Fruit fly (Drosophila melanogaster): ENCODE measurements around the gene CG32756.

CG32756 gene

dm6 chrX:5965517-5966397, 20.3 kb downstream of the CG32756 start, which contains the start of gene Grip:
Grip (plus strand) TSS chrX:5966279.
- TF ChIP-seq H2.0 (GFP tag; IDR thresholded peaks at IDR 0.05) = 0 out of 2 replicates have a peak, but pooled peaks have one; percentile 13
- TF ChIP-seq CG12942 (GFP tag; optimal IDR thresholded peaks at IDR 0.05) = peak; percentile 30
- TF ChIP-seq dan (GFP tag; IDR thresholded peaks at IDR 0.05) = no peak
- TF ChIP-seq Dbx (GFP tag; IDR thresholded peaks at IDR 0.05) = no peak
- peak; percentile 60 for TF ChIP-seq CG9727 (GFP tag; optimal IDR thresholded peaks at IDR 0.05)
- TF ChIP-seq Adf1 (GFP tag; IDR thresholded peaks at IDR 0.05) = 0 out of 2 replicates have a peak, but pooled peaks have one; percentile 8
- no peak for TF ChIP-seq exex (tag; optimal IDR thresholded peaks at IDR 0.05)
- TF ChIP-seq Gsc (GFP tag; IDR thresholded peaks at IDR 0.05) = no peak
- no peak for TF ChIP-seq Dip3 (GFP tag; optimal IDR thresholded peaks at IDR 0.05)
- 0 out of 4 replicates have a peak, but pooled peaks have one; percentile 11 for TF ChIP-seq chinmo (GFP tag; IDR thresholded peaks at IDR 0.05; ENCODE audit: partially characterized antibody)
- no peak for TF ChIP-seq CG4404 (GFP tag; IDR thresholded peaks at IDR 0.05)
- no peak for TF ChIP-seq odd (GFP tag; optimal IDR thresholded peaks at IDR 0.05)
- peak; percentile 73 for TF ChIP-seq kay (GFP tag; optimal IDR thresholded peaks at IDR 0.05)
- TF ChIP-seq unc-4 (GFP tag; IDR thresholded peaks at IDR 0.05; ENCODE audit: partially characterized antibody) = peak; percentile 55; the same call in 1 of the 2 replicates
- TF ChIP-seq Opbp (GFP tag; IDR thresholded peaks at IDR 0.05; ENCODE audit: partially characterized antibody) = peak; percentile 31; the same call in 2 of the 3 replicates
- TF ChIP-seq CG2129 (GFP tag; IDR thresholded peaks at IDR 0.05; ENCODE audit: partially characterized antibody) = peak; percentile 37; the same call in 1 of the 2 replicates
- TF ChIP-seq CG8290 (GFP tag; optimal IDR thresholded peaks at IDR 0.05) = peak; percentile 64
- TF ChIP-seq CG8290 (tag; optimal IDR thresholded peaks at IDR 0.05) = peak in 1 of 2 experiments; percentile 30
- no peak for TF ChIP-seq hth (optimal IDR thresholded peaks at IDR 0.05)
- TF ChIP-seq jumu (GFP tag; optimal IDR thresholded peaks at IDR 0.05) = no peak
- no peak for TF ChIP-seq CG2875 (GFP tag; optimal IDR thresholded peaks at IDR 0.05)
- no peak for TF ChIP-seq Camta (GFP tag; optimal IDR thresholded peaks at IDR 0.05)
- peak; percentile 36 for TF ChIP-seq Ssrp (tag; optimal IDR thresholded peaks at IDR 0.05)
- no peak for TF ChIP-seq bigmax (GFP tag; optimal IDR thresholded peaks at IDR 0.05)
- no peak for TF ChIP-seq CG3726 (GFP tag; IDR thresholded peaks at IDR 0.05)
- no peak for TF ChIP-seq CG16779 (GFP tag; IDR thresholded peaks at IDR 0.05)
- TF ChIP-seq Ptx1 (GFP tag; IDR thresholded peaks at IDR 0.05) = peak; percentile 33; the same call in 1 of the 2 replicates
- TF ChIP-seq CG10267 (tag; optimal IDR thresholded peaks at IDR 0.05) = peak; percentile 52
- TF ChIP-seq HmgZ (tag; optimal IDR thresholded peaks at IDR 0.05) = no peak
- TF ChIP-seq NC2α (GFP tag; optimal IDR thresholded peaks at IDR 0.05) = no peak
- no peak for TF ChIP-seq gcm2 (GFP tag; optimal IDR thresholded peaks at IDR 0.05)
- TF ChIP-seq CG34376 (GFP tag; optimal IDR thresholded peaks at IDR 0.05) = no peak
- no peak for TF ChIP-seq ro (GFP tag; IDR thresholded peaks at IDR 0.05)
- TF ChIP-seq CG10321 (GFP tag; IDR thresholded peaks at IDR 0.05) = no peak
- TF ChIP-seq Med (GFP tag) = peak; percentile 71
- TF ChIP-seq CG8944 (GFP tag; optimal IDR thresholded peaks at IDR 0.05) = no peak
- no peak for TF ChIP-seq CG8765 (GFP tag; IDR thresholded peaks at IDR 0.05)
- TF ChIP-seq BEAF-32 (GFP tag; optimal IDR thresholded peaks at IDR 0.05) = peak; percentile 68
- no peak for TF ChIP-seq CG7786 (GFP tag; optimal IDR thresholded peaks at IDR 0.05)
- TF ChIP-seq Myb (GFP tag; optimal IDR thresholded peaks at IDR 0.05) = no peak
- TF ChIP-seq Sox102F (GFP tag; optimal IDR thresholded peaks at IDR 0.05) = peak; percentile 41
- 0 out of 3 replicates have a peak, but pooled peaks have one; percentile 20 for TF ChIP-seq CG7357 (GFP tag; IDR thresholded peaks at IDR 0.05)
- TF ChIP-seq CG10543 (GFP tag; optimal IDR thresholded peaks at IDR 0.05) = peak; percentile 21
- peak; percentile 1 for TF ChIP-seq Abd-B (GFP tag; optimal IDR thresholded peaks at IDR 0.05)
- peak in 1 of 2 experiments; percentile 14 for TF ChIP-seq Hr78 (GFP tag; optimal IDR thresholded peaks at IDR 0.05)
- TF ChIP-seq CG13287 (GFP tag; IDR thresholded peaks at IDR 0.05; ENCODE audit: partially characterized antibody) = peak; percentile 67
- TF ChIP-seq CG4424 (GFP tag; optimal IDR thresholded peaks at IDR 0.05) = peak; percentile 42
- TF ChIP-seq CG11695 (GFP tag; IDR thresholded peaks at IDR 0.05) = no peak
- TF ChIP-seq CG18262 (tag; optimal IDR thresholded peaks at IDR 0.05) = peak; percentile 76
